Worm (Caenorhabditis elegans) whole organism, L3 larva: ENCODE measurements around the gene rpb-6.

ENCODE experiments used
- R02D3.7 ChIP-seq: fragments of 150-350 bp; optimal IDR thresholded peaks from 2 replicates; lab custom pipeline; 2014; ENCODE audit warnings: missing biosample characterization, missing genetic modification characterization
- ZK546.5 ChIP-seq: sonication (generic microtip); optimal IDR thresholded peaks from 2 replicates; lab custom pipeline; 2017; ENCODE audit warnings: missing biosample characterization, missing genetic modification characterization
- aly-2 ChIP-seq: fragments of 150-350 bp; optimal IDR thresholded peaks from 2 replicates; lab custom pipeline; 2014; ENCODE audit warnings: missing biosample characterization, missing genetic modification characterization
- ama-1 ChIP-seq: fragments of 150-350 bp; optimal IDR thresholded peaks from 2 replicates; lab custom pipeline; 2018
- ceh-16 ChIP-seq: sonication (generic microtip); optimal IDR thresholded peaks from 2 replicates; lab custom pipeline; 2017; ENCODE audit warnings: missing biosample characterization, missing genetic modification characterization
- ceh-9 ChIP-seq: sonication (generic microtip); optimal IDR thresholded peaks from 2 replicates; lab custom pipeline; 2018; ENCODE audit warnings: missing biosample characterization, missing genetic modification characterization
- daf-12 ChIP-seq: fragments of 150-350 bp; optimal IDR thresholded peaks from 2 replicates; lab custom pipeline; 2014; ENCODE audit warnings: missing biosample characterization, missing genetic modification reagents, missing genetic modification characterization
- egl-27 ChIP-seq: sonication (generic microtip); optimal IDR thresholded peaks from 4 replicates; lab custom pipeline; 2017; ENCODE audit warnings: missing biosample characterization, missing genetic modification reagents, missing genetic modification characterization
- egl-5 ChIP-seq: fragments of 150-350 bp; optimal IDR thresholded peaks from 2 replicates; lab custom pipeline; 2017; ENCODE audit warnings: missing biosample characterization, missing genetic modification reagents, missing genetic modification characterization, inconsistent platforms
- elt-1 ChIP-seq: fragments of 150-350 bp; optimal IDR thresholded peaks from 2 replicates; lab custom pipeline; 2014; ENCODE audit warnings: missing biosample characterization, missing genetic modification characterization
- elt-2 ChIP-seq: sonication (generic microtip); optimal IDR thresholded peaks from 2 replicates; lab custom pipeline; 2016; ENCODE audit warnings: missing genetic modification reagents, mild to moderate bottlenecking, missing genetic modification characterization, missing compliant biosample characterization
- elt-3 ChIP-seq, 3 experiments: fragments of 150-350 bp in 1 of 3; sonication (generic microtip) in 2 of 3; optimal IDR thresholded peaks; 2 replicates in 2 of 3; 4 replicates in 1 of 3; lab custom pipeline; 2014 to 2017; ENCODE audit warnings: missing biosample characterization in 3 of 3, missing genetic modification characterization in 3 of 3
- eor-1 ChIP-seq, 2 experiments: fragments of 150-350 bp; optimal IDR thresholded peaks; 2 replicates each; lab custom pipeline; 2014 to 2018; ENCODE audit warnings: missing biosample characterization in 2 of 2, missing genetic modification characterization in 2 of 2
- fkh-2 ChIP-seq: fragments of 150-350 bp; optimal IDR thresholded peaks from 2 replicates; lab custom pipeline; 2014; ENCODE audit warnings: missing biosample characterization, missing genetic modification reagents, missing genetic modification characterization
- fos-1 ChIP-seq: fragments of 150-350 bp; optimal IDR thresholded peaks from 2 replicates; lab custom pipeline; 2014; ENCODE audit warnings: missing biosample characterization, missing genetic modification characterization
- hmg-11 ChIP-seq: sonication (generic microtip); optimal IDR thresholded peaks from 2 replicates; lab custom pipeline; 2016; ENCODE audit warnings: missing genetic modification characterization, missing compliant biosample characterization
- jun-1 ChIP-seq: fragments of 150-350 bp; optimal IDR thresholded peaks from 2 replicates; lab custom pipeline; 2014; ENCODE audit warnings: missing biosample characterization, missing genetic modification reagents, missing genetic modification characterization
- lin-39 ChIP-seq: fragments of 150-350 bp; optimal IDR thresholded peaks from 2 replicates; lab custom pipeline; 2018; ENCODE audit warnings: missing biosample characterization, missing genetic modification reagents, missing genetic modification characterization
- lsy-12 ChIP-seq: sonication (generic microtip); optimal IDR thresholded peaks from 2 replicates; lab custom pipeline; 2016; ENCODE audit warnings: mild to moderate bottlenecking, missing genetic modification characterization, missing compliant biosample characterization
- mdl-1 ChIP-seq: fragments of 150-350 bp; optimal IDR thresholded peaks from 2 replicates; lab custom pipeline; 2014; ENCODE audit warnings: missing biosample characterization, missing genetic modification characterization
- mml-1 ChIP-seq: fragments of 150-350 bp; sonication (generic microtip); optimal IDR thresholded peaks from 3 replicates; lab custom pipeline; 2014; ENCODE audit warnings: missing biosample characterization, missing genetic modification characterization
- nfya-1 ChIP-seq: sonication (generic microtip); optimal IDR thresholded peaks from 2 replicates; lab custom pipeline; 2017; ENCODE audit warnings: missing genetic modification characterization, mild to moderate bottlenecking, missing compliant biosample characterization, antibody characterized with exemption, moderate library complexity; ENCODE audit not compliant: insufficient read depth
- nhr-11 ChIP-seq: fragments of 150-350 bp; optimal IDR thresholded peaks from 2 replicates; lab custom pipeline; 2014; ENCODE audit warnings: missing biosample characterization, missing genetic modification characterization
- nhr-12 ChIP-seq: fragments of 150-350 bp; optimal IDR thresholded peaks from 2 replicates; lab custom pipeline; 2014; ENCODE audit warnings: missing biosample characterization, missing genetic modification characterization
- nhr-237 ChIP-seq: fragments of 150-350 bp; optimal IDR thresholded peaks from 2 replicates; lab custom pipeline; 2014; ENCODE audit warnings: missing biosample characterization, missing genetic modification characterization
- nhr-25 ChIP-seq: sonication (generic microtip); optimal IDR thresholded peaks from 2 replicates; lab custom pipeline; 2017; ENCODE audit warnings: missing biosample characterization, missing genetic modification characterization
- nhr-28 ChIP-seq: fragments of 150-350 bp; optimal IDR thresholded peaks from 2 replicates; lab custom pipeline; 2014; ENCODE audit warnings: missing biosample characterization, missing genetic modification characterization
- nhr-43 ChIP-seq: sonication (generic microtip); optimal IDR thresholded peaks from 2 replicates; lab custom pipeline; 2016; ENCODE audit warnings: mild to moderate bottlenecking, missing genetic modification characterization, missing compliant biosample characterization; ENCODE audit not compliant: poor library complexity, severe bottlenecking
- nhr-67 ChIP-seq: fragments of 150-350 bp; optimal IDR thresholded peaks from 2 replicates; lab custom pipeline; 2014; ENCODE audit warnings: missing biosample characterization, missing genetic modification characterization
- nhr-76 ChIP-seq: fragments of 150-350 bp; sonication (generic microtip); optimal IDR thresholded peaks from 5 replicates; lab custom pipeline; 2014; ENCODE audit warnings: missing biosample characterization, missing genetic modification characterization
- nhr-77 ChIP-seq: fragments of 150-350 bp; optimal IDR thresholded peaks from 2 replicates; lab custom pipeline; 2014; ENCODE audit warnings: missing biosample characterization, missing genetic modification characterization
- pha-4 ChIP-seq: fragments of 150-350 bp; optimal IDR thresholded peaks from 2 replicates; lab custom pipeline; 2014; ENCODE audit warnings: missing biosample characterization, missing genetic modification reagents, missing genetic modification characterization
- pqm-1 ChIP-seq: fragments of 150-350 bp; optimal IDR thresholded peaks from 2 replicates; lab custom pipeline; 2017; ENCODE audit warnings: missing biosample characterization, missing genetic modification characterization, inconsistent platforms
- sea-2 ChIP-seq: fragments of 150-350 bp; sonication (generic microtip); optimal IDR thresholded peaks from 4 replicates; lab custom pipeline; 2014; ENCODE audit warnings: missing biosample characterization, missing genetic modification reagents, missing genetic modification characterization
- skn-1 ChIP-seq: fragments of 150-350 bp; optimal IDR thresholded peaks from 2 replicates; lab custom pipeline; 2014; ENCODE audit warnings: missing biosample characterization, missing genetic modification characterization
- snpc-4 ChIP-seq: fragments of 150-350 bp; optimal IDR thresholded peaks from 2 replicates; lab custom pipeline; 2014; ENCODE audit warnings: missing biosample characterization, missing genetic modification characterization
- tbx-2 ChIP-seq: sonication (generic microtip); optimal IDR thresholded peaks from 2 replicates; lab custom pipeline; 2016; ENCODE audit warnings: mild to moderate bottlenecking, missing genetic modification characterization, missing compliant biosample characterization
- unc-39 ChIP-seq: sonication (generic microtip); optimal IDR thresholded peaks from 4 replicates; lab custom pipeline; 2017; ENCODE audit warnings: missing biosample characterization, missing genetic modification characterization
- unc-62 ChIP-seq: fragments of 150-350 bp; sonication (generic microtip); optimal IDR thresholded peaks from 4 replicates; lab custom pipeline; 2014; ENCODE audit warnings: missing biosample characterization, missing genetic modification reagents, missing genetic modification characterization
- zag-1 ChIP-seq: fragments of 150-350 bp; optimal IDR thresholded peaks from 2 replicates; lab custom pipeline; 2014; ENCODE audit warnings: missing biosample characterization, missing genetic modification characterization
- ztf-4 ChIP-seq: fragments of 150-350 bp; optimal IDR thresholded peaks from 2 replicates; lab custom pipeline; 2014; ENCODE audit warnings: missing biosample characterization, missing genetic modification characterization

Gene rpb-6

ce11 chrII:10546784-10547087 lies 32.4 kb upstream of the rpb-6 start:
- TF ChIP-seq unc-62 (GFP tag; lab: Kevin White, UChicago) (no peak), nfya-1 (tag; lab: Kevin White, UChicago) (peak; percentile 5), daf-12 (tag; lab: Kevin White, UChicago) (no peak), lsy-12 (tag; lab: Kevin White, UChicago) (no peak), nhr-28 (tag; lab: Kevin White, UChicago) (no peak), nhr-67 (tag; lab: Kevin White, UChicago) (no peak), lin-39 (tag; lab: Kevin White, UChicago) (peak; percentile 14), eor-1 (tag; optimal IDR thresholded peaks at IDR 0.05; lab: Kevin White, UChicago) (no peak), nhr-11 (peak; percentile 3), pha-4 (tag; lab: Kevin White, UChicago) (no peak), elt-3 (tag; optimal IDR thresholded peaks at IDR 0.05; lab: Kevin White, UChicago) (no peak), elt-2 (tag; lab: Kevin White, UChicago) (no peak), nhr-237 (tag; lab: Kevin White, UChicago) (no peak), ztf-4 (tag; lab: Kevin White, UChicago) (peak; percentile 36), nhr-76 (tag; lab: Kevin White, UChicago) (no peak), elt-1 (tag; lab: Kevin White, UChicago) (no peak), egl-27 (tag; lab: Kevin White, UChicago) (no peak), tbx-2 (tag; lab: Kevin White, UChicago) (no peak), snpc-4 (tag; lab: Kevin White, UChicago) (no peak), R02D3.7 (tag; lab: Kevin White, UChicago) (no peak), nhr-12 (tag; lab: Kevin White, UChicago) (no peak), ceh-16 (tag; lab: Kevin White, UChicago) (no peak), mml-1 (tag; lab: Kevin White, UChicago) (no peak), fkh-2 (tag; lab: Kevin White, UChicago) (no peak), jun-1 (no peak), fos-1 (tag; lab: Kevin White, UChicago) (no peak), unc-39 (no peak), pqm-1 (no peak), hmg-11 (tag; lab: Kevin White, UChicago) (no peak), zag-1 (tag; lab: Kevin White, UChicago) (no peak), ceh-9 (tag; lab: Kevin White, UChicago) (no peak), nhr-77 (no peak), sea-2 (GFP tag; lab: Kevin White, UChicago) (no peak), skn-1 (tag; lab: Kevin White, UChicago) (no peak), egl-5 (tag; lab: Kevin White, UChicago) (no peak), nhr-25 (tag; lab: Kevin White, UChicago) (peak; percentile 24), ama-1 (no peak), aly-2 (tag; lab: Kevin White, UChicago) (no peak), mdl-1 (tag; lab: Kevin White, UChicago) (no peak), ZK546.5 (tag; lab: Kevin White, UChicago) (no peak)

ce11 chrII:10547311-10547710 lies 31.9 kb upstream of the rpb-6 start:
- TF ChIP-seq zag-1 (tag; lab: Kevin White, UChicago) (no peak), elt-3 (tag; optimal IDR thresholded peaks at IDR 0.05; lab: Kevin White, UChicago) (no peak), elt-1 (tag; lab: Kevin White, UChicago) (no peak), nhr-43 (tag; lab: Kevin White, UChicago) (no peak), lin-39 (tag; lab: Kevin White, UChicago) (peak; percentile 3), ama-1 (no peak), nhr-25 (tag; lab: Kevin White, UChicago) (peak; percentile 4)
